Fruit fly (Drosophila melanogaster) whole organism, embryonic: ENCODE data around the gene CG18135.

ENCODE experiments used
- Atf6 ChIP-seq: fragments of 200-800 bp; sonication (Bioruptor generic); IDR thresholded peaks from 2 replicates; pipeline ENCODE4 v1.3.6; 2022; ENCODE audit warnings: missing biosample characterization, missing genetic modification characterization
- Blimp-1 ChIP-seq: fragments of 200-800 bp; sonication (Bioruptor generic); optimal IDR thresholded peaks from 3 replicates; lab custom pipeline; 2018; ENCODE audit warnings: missing biosample characterization, missing genetic modification characterization, mild to moderate bottlenecking, moderate library complexity, missing genetic modification reagents
- CG10209 ChIP-seq: fragments of 200-800 bp; sonication (Bioruptor generic); optimal IDR thresholded peaks from 3 replicates; lab custom pipeline; 2017; ENCODE audit warnings: missing biosample characterization, mild to moderate bottlenecking, missing genetic modification characterization, missing genetic modification reagents
- CG10462 ChIP-seq: fragments of 200-800 bp; sonication (Bioruptor generic); optimal IDR thresholded peaks from 2 replicates; lab custom pipeline; 2016; ENCODE audit warnings: missing biosample characterization, missing genetic modification characterization
- CG10654 ChIP-seq: fragments of 200-800 bp; sonication (Bioruptor generic); optimal IDR thresholded peaks from 2 replicates; lab custom pipeline; 2016; ENCODE audit warnings: missing biosample characterization, missing genetic modification characterization
- CG12219 ChIP-seq: fragments of 200-800 bp; sonication (Bioruptor generic); optimal IDR thresholded peaks from 3 replicates; lab custom pipeline; 2018; ENCODE audit warnings: missing biosample characterization, mild to moderate bottlenecking, missing genetic modification characterization
- CG12769 ChIP-seq: fragments of 200-800 bp; sonication (Bioruptor generic); optimal IDR thresholded peaks from 2 replicates; lab custom pipeline; 2019; ENCODE audit warnings: missing biosample characterization, mild to moderate bottlenecking, missing genetic modification characterization, moderate library complexity
- CG13424 ChIP-seq: fragments of 200-800 bp; sonication (Bioruptor generic); optimal IDR thresholded peaks from 2 replicates; lab custom pipeline; 2019; ENCODE audit warnings: missing biosample characterization, mild to moderate bottlenecking, missing genetic modification characterization, moderate library complexity
- CG14441 ChIP-seq: fragments of 200-800 bp; sonication (Bioruptor generic); IDR thresholded peaks from 2 replicates; pipeline ENCODE4 v1.3.6; 2022; ENCODE audit warnings: missing biosample characterization, missing genetic modification characterization
- CG16813 ChIP-seq: fragments of 200-800 bp; sonication (Bioruptor generic); IDR thresholded peaks from 3 replicates; pipeline ENCODE4 v1.3.6; 2022; ENCODE audit warnings: missing biosample characterization, missing genetic modification characterization; ENCODE audit not compliant: partially characterized antibody
- CG17186 ChIP-seq: fragments of 200-800 bp; sonication (Bioruptor generic); optimal IDR thresholded peaks from 3 replicates; lab custom pipeline; 2017; ENCODE audit warnings: missing biosample characterization, missing genetic modification reagents, missing genetic modification characterization
- CG17359 ChIP-seq: fragments of 200-800 bp; sonication (Bioruptor generic); optimal IDR thresholded peaks from 3 replicates; lab custom pipeline; 2018; ENCODE audit warnings: missing biosample characterization, mild to moderate bottlenecking, missing genetic modification characterization, moderate library complexity
- CG18619 ChIP-seq: fragments of 200-800 bp; sonication (Bioruptor generic); optimal IDR thresholded peaks from 3 replicates; lab custom pipeline; 2017; ENCODE audit warnings: missing biosample characterization, mild to moderate bottlenecking, missing genetic modification characterization
- CG2202 ChIP-seq: fragments of 200-800 bp; sonication (Bioruptor generic); optimal IDR thresholded peaks from 2 replicates; lab custom pipeline; 2018; ENCODE audit warnings: missing biosample characterization, mild to moderate bottlenecking, missing genetic modification characterization
- CG32532 ChIP-seq: fragments of 200-800 bp; sonication (Bioruptor generic); IDR thresholded peaks from 2 replicates; pipeline ENCODE4 v1.3.6; 2022; ENCODE audit warnings: missing biosample characterization, missing genetic modification characterization
- CG4282 ChIP-seq: fragments of 200-800 bp; sonication (Bioruptor generic); optimal IDR thresholded peaks from 2 replicates; lab custom pipeline; 2016; ENCODE audit warnings: missing biosample characterization, missing genetic modification characterization
- CG5245 ChIP-seq: fragments of 200-800 bp; sonication (Bioruptor generic); optimal IDR thresholded peaks from 3 replicates; lab custom pipeline; 2016; ENCODE audit warnings: missing biosample characterization, missing genetic modification characterization
- CG8359 ChIP-seq: fragments of 200-800 bp; sonication (Bioruptor generic); optimal IDR thresholded peaks from 2 replicates; lab custom pipeline; 2017; ENCODE audit warnings: missing biosample characterization, mild to moderate bottlenecking, missing genetic modification characterization, borderline replicate concordance
- CG8924 ChIP-seq: fragments of 200-800 bp; optimal IDR thresholded peaks from 3 replicates; lab custom pipeline; 2019; ENCODE audit warnings: missing biosample characterization, mild to moderate bottlenecking, missing genetic modification characterization, moderate library complexity
- CoRest ChIP-seq: fragments of 200-800 bp; sonication (Bioruptor generic); optimal IDR thresholded peaks from 3 replicates; lab custom pipeline; 2018; ENCODE audit warnings: missing biosample characterization, mild to moderate bottlenecking, missing genetic modification characterization, moderate library complexity
- D19B ChIP-seq: fragments of 200-800 bp; sonication (Bioruptor generic); optimal IDR thresholded peaks from 2 replicates; lab custom pipeline; 2017; ENCODE audit warnings: missing biosample characterization, mild to moderate bottlenecking, missing genetic modification characterization
- Dll ChIP-seq: fragments of 200-800 bp; sonication (Bioruptor generic); IDR thresholded peaks from 4 replicates; pipeline ENCODE4 v1.3.6; 2022; ENCODE audit warnings: missing biosample characterization, missing genetic modification characterization; ENCODE audit not compliant: partially characterized antibody
- Dp ChIP-seq: fragments of 200-800 bp; sonication (Bioruptor generic); optimal IDR thresholded peaks from 2 replicates; lab custom pipeline; 2018; ENCODE audit warnings: missing biosample characterization, mild to moderate bottlenecking, missing genetic modification characterization, moderate library complexity
- Dref ChIP-seq: fragments of 200-800 bp; sonication (Bioruptor generic); IDR thresholded peaks from 2 replicates; pipeline ENCODE4 v1.3.6; 2022; ENCODE audit warnings: missing biosample characterization, missing genetic modification characterization
- HLH3B ChIP-seq: fragments of 200-800 bp; sonication (Bioruptor generic); IDR thresholded peaks from 2 replicates; pipeline ENCODE4 v1.3.6; 2022; ENCODE audit warnings: missing biosample characterization, missing genetic modification characterization
- Hr78 ChIP-seq, 2 experiments: fragments of 200-800 bp in 1 of 2; fragments of >200 bp in 1 of 2; sonication (Bioruptor generic) in 1 of 2; optimal IDR thresholded peaks; 2 replicates each; lab custom pipeline; 2017 to 2019; ENCODE audit warnings: missing biosample characterization in 2 of 2, missing genetic modification characterization in 2 of 2, mild to moderate bottlenecking in 1 of 2, moderate library complexity in 1 of 2
- Jarid2 ChIP-seq: fragments of 200-800 bp; sonication (Bioruptor generic); optimal IDR thresholded peaks from 3 replicates; lab custom pipeline; 2017; ENCODE audit warnings: mild to moderate bottlenecking, missing biosample characterization, missing genetic modification reagents, missing genetic modification characterization
- Mad ChIP-seq: fragments of 200-800 bp; sonication (Bioruptor generic); optimal IDR thresholded peaks from 2 replicates; lab custom pipeline; 2016; ENCODE audit warnings: missing biosample characterization, missing genetic modification characterization
- NK7.1 ChIP-seq: fragments of 200-800 bp; sonication (Bioruptor generic); optimal IDR thresholded peaks from 3 replicates; lab custom pipeline; 2016; ENCODE audit warnings: missing biosample characterization, missing genetic modification characterization
- Optix ChIP-seq: fragments of 200-800 bp; sonication (Bioruptor generic); IDR thresholded peaks from 3 replicates; pipeline ENCODE4 v1.3.6; 2022; ENCODE audit warnings: missing biosample characterization, missing genetic modification characterization
- Side ChIP-seq: fragments of 200-800 bp; sonication (Bioruptor generic); optimal IDR thresholded peaks from 2 replicates; lab custom pipeline; 2016; ENCODE audit warnings: missing biosample characterization, missing genetic modification characterization
- Spps ChIP-seq: fragments of 200-800 bp; sonication (Bioruptor generic); optimal IDR thresholded peaks from 2 replicates; lab custom pipeline; 2018; ENCODE audit warnings: missing biosample characterization, mild to moderate bottlenecking, missing genetic modification characterization
- TFAM ChIP-seq: fragments of 200-800 bp; sonication (Bioruptor generic); optimal IDR thresholded peaks from 2 replicates; lab custom pipeline; 2017; ENCODE audit warnings: missing biosample characterization, missing genetic modification characterization, inconsistent platforms
- amos ChIP-seq: fragments of 200-800 bp; sonication (Bioruptor generic); IDR thresholded peaks from 2 replicates; pipeline ENCODE4 v1.3.6; 2022; ENCODE audit warnings: missing biosample characterization, missing genetic modification characterization; ENCODE audit not compliant: partially characterized antibody
- ara ChIP-seq: fragments of 200-800 bp; sonication (Bioruptor generic); IDR thresholded peaks from 2 replicates; pipeline ENCODE4 v1.3.6; 2022; ENCODE audit warnings: missing biosample characterization, missing genetic modification characterization
- cato ChIP-seq: fragments of 200-800 bp; sonication (Bioruptor generic); optimal IDR thresholded peaks from 2 replicates; lab custom pipeline; 2016; ENCODE audit warnings: missing biosample characterization, missing genetic modification characterization, borderline replicate concordance
- caup ChIP-seq: fragments of 200-800 bp; sonication (Bioruptor generic); optimal IDR thresholded peaks from 3 replicates; lab custom pipeline; 2017; ENCODE audit warnings: missing biosample characterization, mild to moderate bottlenecking, missing genetic modification characterization, moderate library complexity; ENCODE audit not compliant: severe bottlenecking
- chm ChIP-seq: fragments of 200-800 bp; sonication (Bioruptor generic); IDR thresholded peaks from 2 replicates; pipeline ENCODE4 v1.3.6; 2022; ENCODE audit warnings: missing biosample characterization, missing genetic modification characterization
- fd96Cb ChIP-seq: fragments of 200-800 bp; sonication (Bioruptor generic); optimal IDR thresholded peaks from 2 replicates; lab custom pipeline; 2018; ENCODE audit warnings: missing biosample characterization, mild to moderate bottlenecking, missing genetic modification characterization, moderate library complexity
- gce ChIP-seq: fragments of 200-800 bp; sonication (Bioruptor generic); IDR thresholded peaks from 3 replicates; pipeline ENCODE4 v1.3.6; 2022; ENCODE audit warnings: missing biosample characterization, missing genetic modification characterization
- her ChIP-seq: fragments of 200-800 bp; sonication (Bioruptor generic); optimal IDR thresholded peaks from 2 replicates; lab custom pipeline; 2016; ENCODE audit warnings: missing biosample characterization, missing genetic modification characterization
- lola ChIP-seq, 3 experiments: fragments of >200 bp in 2 of 3; fragments of 200-800 bp in 1 of 3; sonication (Bioruptor generic) in 1 of 3; optimal IDR thresholded peaks; 2 replicates each; lab custom pipeline; 2017 to 2019; ENCODE audit warnings: missing biosample characterization in 3 of 3, missing genetic modification characterization in 3 of 3, mild to moderate bottlenecking in 1 of 3, moderate library complexity in 1 of 3
- pho ChIP-seq: fragments of 200-800 bp; sonication (Bioruptor generic); optimal IDR thresholded peaks from 2 replicates; lab custom pipeline; 2016; ENCODE audit warnings: missing biosample characterization, missing genetic modification characterization
- run ChIP-seq: fragments of 200-800 bp; sonication (Bioruptor generic); optimal IDR thresholded peaks from 3 replicates; lab custom pipeline; 2018; ENCODE audit warnings: missing biosample characterization, mild to moderate bottlenecking, missing genetic modification characterization
- salm ChIP-seq: fragments of 200-800 bp; sonication (Bioruptor generic); optimal IDR thresholded peaks from 2 replicates; lab custom pipeline; 2018; ENCODE audit warnings: missing biosample characterization, mild to moderate bottlenecking, missing genetic modification characterization
- shn ChIP-seq: fragments of 200-800 bp; sonication (Bioruptor generic); optimal IDR thresholded peaks from 3 replicates; lab custom pipeline; 2016; ENCODE audit warnings: missing biosample characterization, missing genetic modification characterization
- sisA ChIP-seq: fragments of 200-800 bp; sonication (Bioruptor generic); IDR thresholded peaks from 2 replicates; pipeline ENCODE4 v1.3.6; 2022; ENCODE audit warnings: missing biosample characterization, missing genetic modification characterization

The CG18135 gene

DNA sequence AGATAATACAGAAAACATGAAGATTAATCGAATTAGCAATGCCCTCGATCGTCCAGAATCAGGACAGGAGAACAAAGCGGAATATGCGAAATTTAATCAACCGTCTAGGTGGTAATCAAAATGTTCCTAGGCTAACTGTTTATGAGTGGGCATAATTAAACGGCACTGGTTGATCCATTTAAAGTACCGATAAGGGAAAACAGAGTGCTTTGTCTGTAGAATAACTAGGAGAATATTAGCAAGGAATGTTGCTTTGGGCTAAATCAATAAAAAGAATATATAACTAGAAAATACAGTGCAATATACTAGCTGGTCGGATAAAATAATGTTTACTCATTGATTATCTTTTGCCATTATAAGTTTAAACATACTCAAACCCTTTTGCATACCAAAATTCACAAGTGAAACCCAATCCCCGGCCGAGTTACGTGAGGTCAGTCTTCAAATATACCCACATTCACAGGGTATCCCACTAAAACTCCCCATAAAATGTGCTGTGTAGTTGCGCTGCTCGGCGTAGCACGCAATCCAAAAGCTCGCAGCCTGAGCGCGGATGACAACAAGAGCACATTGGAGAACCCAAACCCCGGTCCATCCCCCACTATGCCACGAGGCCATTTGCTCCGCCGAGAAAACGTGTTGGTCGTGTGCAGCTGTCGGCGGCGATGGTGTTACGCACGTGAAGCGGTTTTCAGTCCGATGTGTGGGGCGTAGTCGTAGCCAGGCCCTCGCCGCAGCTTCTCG, 1.9 kb downstream of the CG18135 start (continued):
- TF ChIP-seq gce (GFP tag; lab: Robert Waterston, UW) (no peak), her (GFP tag; lab: Kevin White, UChicago) (no peak), amos (GFP tag; lab: Robert Waterston, UW) (peak; percentile 36; the same call in 1 of the 2 replicates), CG12769 (tag; lab: Kevin White, UChicago) (peak; percentile 96), cato (GFP tag; lab: Kevin White, UChicago) (peak; percentile 23), Optix (GFP tag; lab: Robert Waterston, UW) (0 out of 3 replicates have a peak, but pooled peaks have one; percentile 28), ara (GFP tag; lab: Robert Waterston, UW) (peak; percentile 50; the same call in 1 of the 2 replicates), shn (GFP tag; lab: Kevin White, UChicago) (peak; percentile 74), lola (GFP tag; optimal IDR thresholded peaks at IDR 0.05; lab: Kevin White, UChicago) (peak in 2 of 3 experiments; percentile 7 to 31), Dp (GFP tag; lab: Kevin White, UChicago) (no peak), fd96Cb (peak; percentile 52), CG5245 (no peak), Atf6 (GFP tag; lab: Robert Waterston, UW) (peak; percentile 71), NK7.1 (GFP tag; lab: Kevin White, UChicago) (peak; percentile 50), CG12219 (GFP tag; lab: Kevin White, UChicago) (peak; percentile 40), CG8924 (tag; lab: Kevin White, UChicago) (peak; percentile 73), Mad (GFP tag; lab: Kevin White, UChicago) (peak; percentile 61), Blimp-1 (GFP tag; lab: Kevin White, UChicago) (peak; percentile 38), Hr78 (GFP tag; optimal IDR thresholded peaks at IDR 0.05; lab: Kevin White, UChicago) (no peak), CG8359 (peak; percentile 2), CG10462 (peak; percentile 35), chm (no peak; the same call in 1 of the 2 replicates), CG14441 (GFP tag; lab: Robert Waterston, UW) (peak; percentile 74), salm (tag; lab: Kevin White, UChicago) (peak; percentile 22), run (tag; lab: Kevin White, UChicago) (no peak), Jarid2 (peak; percentile 20), Dll (peak; percentile 28; the same call in 2 of the 4 replicates), D19B (peak; percentile 96), Dref (GFP tag; lab: Robert Waterston, UW) (no peak), sisA (GFP tag; lab: Robert Waterston, UW) (peak; percentile 46), Side (GFP tag; lab: Kevin White, UChicago) (peak; percentile 16), CG10209 (peak; percentile 76), Spps (no peak), HLH3B (GFP tag; lab: Robert Waterston, UW) (peak; percentile 67), CG17359 (tag; lab: Kevin White, UChicago) (peak; percentile 54), CG18619 (GFP tag; lab: Kevin White, UChicago) (peak; percentile 80), pho (GFP tag; lab: Kevin White, UChicago) (peak; percentile 76), TFAM (GFP tag; lab: Kevin White, UChicago) (no peak), CG2202 (tag; lab: Kevin White, UChicago) (no peak), CoRest (tag; lab: Kevin White, UChicago) (peak; percentile 85), CG13424 (tag; lab: Kevin White, UChicago) (peak; percentile 50), CG32532 (GFP tag; lab: Robert Waterston, UW) (peak; percentile 81), CG10654 (GFP tag; lab: Kevin White, UChicago) (peak; percentile 19), caup (GFP tag; lab: Kevin White, UChicago) (peak; percentile 35), CG4282 (GFP tag; lab: Kevin White, UChicago) (peak; percentile 43), CG17186 (GFP tag; lab: Kevin White, UChicago) (no peak), CG16813 (GFP tag; lab: Robert Waterston, UW) (0 out of 3 replicates have a peak, but pooled peaks have one; percentile 16)
